Fruit fly (Drosophila melanogaster): Measurements from ENCODE around the gene tau.
A peak's percentile ranks its signal among the peaks of the same experiment; 100 is the strongest.

tau gene

DNA sequence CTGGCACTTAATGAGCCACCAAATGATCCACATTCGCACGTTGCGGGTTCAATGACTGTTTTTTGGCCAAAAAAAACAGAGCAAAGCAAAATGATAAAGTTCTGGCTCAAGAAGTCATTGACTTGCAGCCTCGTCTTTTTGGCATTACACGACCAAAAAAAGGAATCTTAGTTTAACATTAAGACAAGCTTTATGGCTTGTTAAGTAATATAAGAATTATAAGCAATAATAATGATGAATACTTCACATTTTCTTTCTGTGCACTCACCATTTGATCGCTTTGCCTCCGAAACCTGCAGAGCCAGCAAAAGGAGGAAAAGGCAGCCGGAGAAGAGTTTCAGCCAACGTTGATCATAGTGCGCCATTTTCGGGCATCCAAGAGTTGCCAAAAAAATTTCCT, 63.6 kb downstream of the tau start (continued):
- TF ChIP-seq lz (GFP tag; optimal IDR thresholded peaks at IDR 0.05) (peak; percentile 76), esn (GFP tag; optimal IDR thresholded peaks at IDR 0.05) (peak; percentile 85), CG15336 (GFP tag; IDR thresholded peaks at IDR 0.05) (peak; percentile 57), Met (GFP tag; optimal IDR thresholded peaks at IDR 0.05) (peak; percentile 80), Sox14 (GFP tag; optimal IDR thresholded peaks at IDR 0.05) (peak; percentile 47)
